Worm (Caenorhabditis elegans): ENCODE measurements around the gene egl-26.

DNA sequence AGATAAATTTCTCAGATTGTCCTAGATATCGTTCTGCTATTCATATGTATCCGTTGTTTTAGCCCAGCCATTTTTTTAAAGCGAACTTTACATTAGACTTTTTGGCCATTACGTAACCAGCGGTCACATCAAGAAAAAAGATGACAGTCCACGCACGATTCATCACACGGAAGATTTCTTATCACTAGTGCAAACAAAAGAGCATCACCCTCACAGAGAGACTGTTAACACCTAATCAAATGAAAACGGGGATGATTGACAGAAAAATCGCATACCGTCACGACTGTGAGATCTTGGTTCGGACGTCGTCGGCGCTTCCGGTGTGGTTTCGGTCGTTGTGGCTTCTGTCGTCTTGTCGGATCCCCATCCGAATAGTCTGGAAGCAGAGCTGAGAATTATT lies 7.2 kb downstream of the egl-26 start:
- no peak for TF ChIP-seq T22C8.4 (GFP tag; IDR thresholded peaks at IDR 0.05)
- TF ChIP-seq tab-1 (GFP tag; IDR thresholded peaks at IDR 0.05) = no peak
- no peak for TF ChIP-seq ztf-23 (GFP tag; IDR thresholded peaks at IDR 0.05)
- TF ChIP-seq klf-2 (GFP tag; conservative IDR thresholded peaks at IDR 0.05) = no peak
- no peak for TF ChIP-seq ref-1 (GFP tag; conservative IDR thresholded peaks at IDR 0.05)
- TF ChIP-seq flt-1 (GFP tag; IDR thresholded peaks at IDR 0.05) = no peak
- no peak for TF ChIP-seq med-1 (GFP tag; optimal IDR thresholded peaks at IDR 0.05; ENCODE audit: insufficient read depth)
- no peak for TF ChIP-seq cog-1 (tag; optimal IDR thresholded peaks at IDR 0.05)

Measured in whole organism, midembryonic.